Fruit fly (Drosophila melanogaster) whole organism, embryonic: ENCODE data around the gene Cpsf5.
A peak's percentile ranks its signal among the peaks of the same experiment; 100 is the strongest.

ENCODE experiments used
- C15 ChIP-seq: fragments of 200-800 bp; sonication (Bioruptor generic); IDR thresholded peaks from 3 replicates; pipeline ENCODE4 v1.3.6; 2022; ENCODE audit warnings: missing biosample characterization, missing genetic modification characterization
- CG10209 ChIP-seq: fragments of 200-800 bp; sonication (Bioruptor generic); optimal IDR thresholded peaks from 3 replicates; lab custom pipeline; 2017; ENCODE audit warnings: missing biosample characterization, mild to moderate bottlenecking, missing genetic modification characterization, missing genetic modification reagents
- CG11085 ChIP-seq: fragments of 200-800 bp; sonication (Bioruptor generic); IDR thresholded peaks from 2 replicates; pipeline ENCODE4 v1.3.6; 2022; ENCODE audit warnings: missing biosample characterization, missing genetic modification characterization
- CG11456 ChIP-seq: fragments of 200-800 bp; sonication (Bioruptor generic); IDR thresholded peaks from 3 replicates; pipeline ENCODE4 v1.3.6; 2022; ENCODE audit warnings: missing biosample characterization, missing genetic modification characterization
- CG12071 ChIP-seq: fragments of 200-800 bp; sonication (Bioruptor generic); optimal IDR thresholded peaks from 3 replicates; lab custom pipeline; 2018; ENCODE audit warnings: missing biosample characterization, mild to moderate bottlenecking, missing genetic modification characterization
- CG15073 ChIP-seq: fragments of 200-800 bp; sonication (Bioruptor generic); optimal IDR thresholded peaks from 2 replicates; lab custom pipeline; 2016; ENCODE audit warnings: missing biosample characterization, missing genetic modification characterization
- CG15601 ChIP-seq: fragments of 200-800 bp; sonication (Bioruptor generic); optimal IDR thresholded peaks from 3 replicates; lab custom pipeline; 2019; ENCODE audit warnings: missing biosample characterization, mild to moderate bottlenecking, missing genetic modification characterization, moderate library complexity
- CG16813 ChIP-seq: fragments of 200-800 bp; sonication (Bioruptor generic); IDR thresholded peaks from 3 replicates; pipeline ENCODE4 v1.3.6; 2022; ENCODE audit warnings: missing biosample characterization, missing genetic modification characterization; ENCODE audit not compliant: partially characterized antibody
- CG1832 ChIP-seq: fragments of 200-800 bp; sonication (Bioruptor generic); optimal IDR thresholded peaks from 2 replicates; lab custom pipeline; 2017; ENCODE audit warnings: missing biosample characterization, mild to moderate bottlenecking, missing genetic modification characterization, inconsistent platforms
- CG2712 ChIP-seq: fragments of 200-800 bp; optimal IDR thresholded peaks from 3 replicates; lab custom pipeline; 2019; ENCODE audit warnings: missing biosample characterization, mild to moderate bottlenecking, missing genetic modification characterization, moderate library complexity
- CG30020 ChIP-seq: fragments of 200-800 bp; optimal IDR thresholded peaks from 2 replicates; lab custom pipeline; 2019; ENCODE audit warnings: missing biosample characterization, mild to moderate bottlenecking, missing genetic modification characterization, moderate library complexity
- CG3838 ChIP-seq: fragments of 200-800 bp; sonication (Bioruptor generic); optimal IDR thresholded peaks from 3 replicates; lab custom pipeline; 2016; ENCODE audit warnings: missing biosample characterization, missing genetic modification characterization
- CG4424 ChIP-seq: fragments of 200-800 bp; sonication (Bioruptor generic); optimal IDR thresholded peaks from 3 replicates; lab custom pipeline; 2016; ENCODE audit warnings: missing biosample characterization, missing genetic modification characterization
- CG4617 ChIP-seq: fragments of 200-800 bp; sonication (Bioruptor generic); optimal IDR thresholded peaks from 3 replicates; lab custom pipeline; 2016; ENCODE audit warnings: missing biosample characterization, missing genetic modification characterization, borderline replicate concordance
- CG4854 ChIP-seq: fragments of 200-800 bp; sonication (Bioruptor generic); optimal IDR thresholded peaks from 2 replicates; lab custom pipeline; 2016; ENCODE audit warnings: missing biosample characterization, missing genetic modification characterization, inconsistent platforms
- CG6813 ChIP-seq: fragments of 200-800 bp; sonication (Bioruptor generic); optimal IDR thresholded peaks from 2 replicates; lab custom pipeline; 2017; ENCODE audit warnings: missing biosample characterization, missing genetic modification characterization, mild to moderate bottlenecking, moderate library complexity, missing genetic modification reagents
- CG7556 ChIP-seq: fragments of 200-800 bp; sonication (Bioruptor generic); optimal IDR thresholded peaks from 2 replicates; lab custom pipeline; 2017; ENCODE audit warnings: missing biosample characterization, mild to moderate bottlenecking, missing genetic modification characterization
- CG8388 ChIP-seq: fragments of 200-800 bp; sonication (Bioruptor generic); optimal IDR thresholded peaks from 2 replicates; lab custom pipeline; 2019; ENCODE audit warnings: missing biosample characterization, mild to moderate bottlenecking, missing genetic modification characterization, moderate library complexity
- CG9609 ChIP-seq: fragments of 200-800 bp; sonication (Bioruptor generic); optimal IDR thresholded peaks from 3 replicates; lab custom pipeline; 2016; ENCODE audit warnings: missing biosample characterization, missing genetic modification characterization
- CHES-1-like ChIP-seq: fragments of 200-800 bp; sonication (Bioruptor generic); optimal IDR thresholded peaks from 2 replicates; lab custom pipeline; 2016; ENCODE audit warnings: missing biosample characterization, missing genetic modification characterization
- CkIIα-i1 ChIP-seq: fragments of 200-800 bp; sonication (Bioruptor generic); IDR thresholded peaks from 2 replicates; pipeline ENCODE4 v1.3.6; 2022; ENCODE audit warnings: missing biosample characterization, missing genetic modification characterization
- Ets65A ChIP-seq: fragments of 200-800 bp; sonication (Bioruptor generic); peaks from one replicate; lab custom pipeline; 2016; ENCODE audit warnings: missing biosample characterization, missing genetic modification characterization
- GATAe ChIP-seq: fragments of 200-800 bp; sonication (Bioruptor generic); conservative IDR thresholded peaks from 2 replicates; pipeline ENCODE4 v1.3.6; 2022; ENCODE audit warnings: missing biosample characterization, missing genetic modification characterization
- HmgZ ChIP-seq: fragments of 200-800 bp; sonication (Bioruptor generic); optimal IDR thresholded peaks from 2 replicates; lab custom pipeline; 2018; ENCODE audit warnings: missing biosample characterization, mild to moderate bottlenecking, missing genetic modification characterization
- Hr51 ChIP-seq, 2 experiments: fragments of 200-800 bp; sonication (Bioruptor generic); optimal IDR thresholded peaks; 2 replicates in 1 of 2; 3 replicates in 1 of 2; lab custom pipeline; 2016 to 2018; ENCODE audit warnings: missing biosample characterization in 2 of 2, missing genetic modification characterization in 2 of 2, mild to moderate bottlenecking in 1 of 2, moderate library complexity in 1 of 2
- MESR4 ChIP-seq: fragments of 200-800 bp; sonication (Bioruptor generic); optimal IDR thresholded peaks from 2 replicates; lab custom pipeline; 2018; ENCODE audit warnings: missing biosample characterization, mild to moderate bottlenecking, missing genetic modification characterization, moderate library complexity
- Med ChIP-seq: fragments of 200-800 bp; sonication (Bioruptor generic); peaks from one replicate; lab custom pipeline; 2016; ENCODE audit warnings: missing biosample characterization, missing genetic modification characterization, mild to moderate bottlenecking, inconsistent platforms, moderate library complexity
- Nf-YA ChIP-seq: fragments of 200-800 bp; sonication (Bioruptor generic); IDR thresholded peaks from 2 replicates; pipeline ENCODE4 v1.3.6; 2022; ENCODE audit warnings: missing biosample characterization, missing genetic modification characterization
- Nf-YC ChIP-seq: fragments of 200-800 bp; optimal IDR thresholded peaks from 3 replicates; lab custom pipeline; 2019; ENCODE audit warnings: missing biosample characterization, mild to moderate bottlenecking, missing genetic modification characterization, moderate library complexity
- Opbp ChIP-seq: fragments of 200-800 bp; sonication (Bioruptor generic); IDR thresholded peaks from 3 replicates; pipeline ENCODE4 v1.3.6; 2022; ENCODE audit warnings: missing biosample characterization, missing genetic modification characterization; ENCODE audit not compliant: partially characterized antibody
- bbx ChIP-seq: fragments of 200-800 bp; sonication (Bioruptor generic); IDR thresholded peaks from 2 replicates; pipeline ENCODE4 v1.3.6; 2022; ENCODE audit warnings: missing biosample characterization, missing genetic modification characterization; ENCODE audit not compliant: partially characterized antibody
- chinmo ChIP-seq: fragments of 200-800 bp; sonication (Bioruptor generic); IDR thresholded peaks from 4 replicates; pipeline ENCODE4 v1.3.6; 2022; ENCODE audit warnings: missing biosample characterization, missing genetic modification characterization; ENCODE audit not compliant: partially characterized antibody
- chm ChIP-seq: fragments of 200-800 bp; sonication (Bioruptor generic); IDR thresholded peaks from 2 replicates; pipeline ENCODE4 v1.3.6; 2022; ENCODE audit warnings: missing biosample characterization, missing genetic modification characterization
- crc ChIP-seq: fragments of 200-800 bp; sonication (Bioruptor generic); optimal IDR thresholded peaks from 2 replicates; lab custom pipeline; 2016; ENCODE audit warnings: missing biosample characterization, missing genetic modification characterization
- dmrt11E ChIP-seq: fragments of 200-800 bp; sonication (Bioruptor generic); optimal IDR thresholded peaks from 3 replicates; lab custom pipeline; 2018; ENCODE audit warnings: missing biosample characterization, mild to moderate bottlenecking, missing genetic modification characterization, moderate library complexity
- gcm ChIP-seq: fragments of 200-800 bp; sonication (Bioruptor generic); optimal IDR thresholded peaks from 2 replicates; lab custom pipeline; 2019; ENCODE audit warnings: missing biosample characterization, mild to moderate bottlenecking, missing genetic modification characterization, moderate library complexity
- hb ChIP-seq: fragments of 200-800 bp; sonication (Bioruptor generic); IDR thresholded peaks from 3 replicates; pipeline ENCODE4 v1.3.6; 2022; ENCODE audit warnings: missing biosample characterization, missing genetic modification characterization; ENCODE audit not compliant: partially characterized antibody
- hbn ChIP-seq: fragments of 200-800 bp; sonication (Bioruptor generic); IDR thresholded peaks from 2 replicates; pipeline ENCODE4 v1.3.6; 2022; ENCODE audit warnings: missing biosample characterization, missing genetic modification characterization; ENCODE audit not compliant: partially characterized antibody
- ind ChIP-seq: fragments of 200-800 bp; sonication (Bioruptor generic); optimal IDR thresholded peaks from 3 replicates; lab custom pipeline; 2016; ENCODE audit warnings: missing biosample characterization, missing genetic modification characterization
- lab ChIP-seq: fragments of 200-800 bp; sonication (Bioruptor generic); optimal IDR thresholded peaks from 3 replicates; lab custom pipeline; 2017; ENCODE audit warnings: missing biosample characterization, missing genetic modification characterization, mild to moderate bottlenecking, moderate library complexity, missing genetic modification reagents
- prd ChIP-seq, 3 experiments: fragments of >200 bp in 2 of 3; fragments of 200-800 bp in 1 of 3; sonication (Bioruptor generic) in 1 of 3; optimal IDR thresholded peaks in 2 of 3; IDR thresholded peaks in 1 of 3; 2 replicates in 2 of 3; 3 replicates in 1 of 3; pipeline versions ENCODE4 v1.3.6 to Lab custom; 2017 to 2022; ENCODE audit warnings: missing biosample characterization in 1 of 3, missing genetic modification characterization in 1 of 3
- sug ChIP-seq: fragments of 200-800 bp; optimal IDR thresholded peaks from 2 replicates; lab custom pipeline; 2019; ENCODE audit warnings: missing biosample characterization, mild to moderate bottlenecking, missing genetic modification characterization, moderate library complexity
- twi ChIP-seq: fragments of 200-800 bp; optimal IDR thresholded peaks from 2 replicates; lab custom pipeline; 2019; ENCODE audit warnings: missing biosample characterization, mild to moderate bottlenecking, missing genetic modification characterization, moderate library complexity
- zen ChIP-seq: fragments of 200-800 bp; sonication (Bioruptor generic); optimal IDR thresholded peaks from 3 replicates; lab custom pipeline; 2018; ENCODE audit warnings: missing biosample characterization, mild to moderate bottlenecking, missing genetic modification characterization, moderate library complexity

Cpsf5 gene

dm6 chr3L:9435831-9436230 is 25.0 kb downstream of the Cpsf5 start (continued):
- no peak for TF ChIP-seq CG3838 (GFP tag; lab: Kevin White, UChicago)
- peak; percentile 14; the same call in 1 of the 2 replicates for TF ChIP-seq Nf-YA (GFP tag; lab: Robert Waterston, UW)
- TF ChIP-seq sug (tag; lab: Kevin White, UChicago): peak; percentile 55
- peak; percentile 84 for TF ChIP-seq Nf-YC (tag; lab: Kevin White, UChicago)
- TF ChIP-seq CG12071 (GFP tag; lab: Kevin White, UChicago): no peak
- TF ChIP-seq CG15073 (GFP tag; lab: Kevin White, UChicago): no peak
- TF ChIP-seq GATAe (GFP tag; lab: Robert Waterston, UW): peak; percentile 37; the same call in 1 of the 2 replicates
- TF ChIP-seq twi (tag; lab: Kevin White, UChicago): no peak
- 0 out of 2 replicates have a peak, but pooled peaks have one; percentile 19 for TF ChIP-seq chm (GFP tag; lab: Robert Waterston, UW)

- TF ChIP-seq Ets65A (GFP tag; lab: Kevin White, UChicago) (peak; percentile 68), prd (optimal IDR thresholded peaks at IDR 0.05; lab: Kevin White, UChicago) (no peak), prd (GFP tag; IDR thresholded peaks at IDR 0.05; lab: Robert Waterston, UW) (no peak), chinmo (GFP tag; lab: Robert Waterston, UW) (0 out of 4 replicates have a peak, but pooled peaks have one; percentile 29), Med (peak; percentile 63), ind (GFP tag; lab: Kevin White, UChicago) (no peak), hb (GFP tag; lab: Robert Waterston, UW) (0 out of 3 replicates have a peak, but pooled peaks have one; percentile 28), CG16813 (GFP tag; lab: Robert Waterston, UW) (0 out of 3 replicates have a peak, but pooled peaks have one; percentile 36)
These were observed 28.0 kb downstream of the Cpsf5 start for dm6 chr3L:9438858-9439257.

- no peak for TF ChIP-seq CG1832 (GFP tag; lab: Kevin White, UChicago)
- no peak for TF ChIP-seq Nf-YA (GFP tag; lab: Robert Waterston, UW)
- TF ChIP-seq CG4854 (GFP tag; lab: Kevin White, UChicago): peak; percentile 8
- no peak for TF ChIP-seq gcm
- peak; percentile 31 for TF ChIP-seq zen
- TF ChIP-seq C15: no peak
- peak; percentile 65 for TF ChIP-seq CG2712
- TF ChIP-seq HmgZ: peak; percentile 58
- TF ChIP-seq CG30020 (tag; lab: Kevin White, UChicago): peak; percentile 68
- TF ChIP-seq lab (GFP tag; lab: Kevin White, UChicago): peak; percentile 32
- TF ChIP-seq Hr51 (GFP tag; optimal IDR thresholded peaks at IDR 0.05; lab: Kevin White, UChicago): peak; percentile 16 to 57
- TF ChIP-seq Opbp: peak; percentile 83
- TF ChIP-seq CHES-1-like: peak; percentile 63
- peak; percentile 10 for TF ChIP-seq CG15601 (tag; lab: Kevin White, UChicago)
- no peak for TF ChIP-seq CkIIα-i1 (GFP tag; lab: Robert Waterston, UW)
- TF ChIP-seq crc: peak; percentile 27
- no peak for TF ChIP-seq CG7556 (GFP tag; lab: Kevin White, UChicago)
- TF ChIP-seq CG4617: peak; percentile 90
- TF ChIP-seq CG11456 (GFP tag; lab: Robert Waterston, UW): peak; percentile 79
- TF ChIP-seq MESR4 (GFP tag; lab: Kevin White, UChicago): peak; percentile 92
- TF ChIP-seq CG6813 (GFP tag; lab: Kevin White, UChicago): no peak
- TF ChIP-seq CG10209 (GFP tag; lab: Kevin White, UChicago): peak; percentile 36
- peak; percentile 57; the same call in 1 of the 2 replicates for TF ChIP-seq CG11085 (GFP tag; lab: Robert Waterston, UW)
- peak; percentile 51 for TF ChIP-seq CG4424
- peak; percentile 35 for TF ChIP-seq dmrt11E
- peak; percentile 55 for TF ChIP-seq CG9609
- peak; percentile 21 for TF ChIP-seq CG8388 (GFP tag; lab: Kevin White, UChicago)
- TF ChIP-seq bbx: peak; percentile 85
- peak; percentile 87 for TF ChIP-seq hbn
These were observed 31.2 kb downstream of the Cpsf5 start, which contains the start of the genes Bet3 and Nf-YA for dm6 chr3L:9441907-9442479. Bet3 (minus strand) TSS chr3L:9442267. Nf-YA (minus strand) TSS chr3L:9442267.
